Fruit fly (Drosophila melanogaster) whole organism, adult: ENCODE measurements around the gene PIG-C.

Experiments
- CG11617 ChIP-seq: fragments of 200-800 bp; sonication (Bioruptor generic); optimal IDR thresholded peaks from 2 replicates; lab custom pipeline; 2017; ENCODE audit warnings: mild to moderate bottlenecking, missing biosample characterization, missing genetic modification reagents, missing genetic modification characterization
- CG12768 ChIP-seq: fragments of 200-800 bp; sonication (Bioruptor generic); optimal IDR thresholded peaks from 2 replicates; lab custom pipeline; 2017; ENCODE audit warnings: missing biosample characterization, missing genetic modification characterization, mild to moderate bottlenecking, moderate library complexity, missing genetic modification reagents
- CG14711 ChIP-seq: fragments of 200-800 bp; sonication (Bioruptor generic); optimal IDR thresholded peaks from 2 replicates; lab custom pipeline; 2018; ENCODE audit warnings: missing biosample characterization, mild to moderate bottlenecking, missing genetic modification characterization, moderate library complexity
- CG1620 ChIP-seq: fragments of 200-800 bp; sonication (Bioruptor generic); optimal IDR thresholded peaks from 2 replicates; lab custom pipeline; 2016; ENCODE audit warnings: missing biosample characterization, missing genetic modification characterization
- CG33017 ChIP-seq: fragments of 200-800 bp; sonication (Bioruptor generic); optimal IDR thresholded peaks from 2 replicates; lab custom pipeline; 2018; ENCODE audit warnings: missing biosample characterization, mild to moderate bottlenecking, missing genetic modification characterization, moderate library complexity
- CG5204 ChIP-seq: fragments of 200-800 bp; sonication (Bioruptor generic); optimal IDR thresholded peaks from 2 replicates; lab custom pipeline; 2016; ENCODE audit warnings: missing biosample characterization, missing genetic modification characterization
- CG7045 ChIP-seq: fragments of 200-800 bp; sonication (Bioruptor generic); optimal IDR thresholded peaks from 2 replicates; lab custom pipeline; 2017; ENCODE audit warnings: missing biosample characterization, mild to moderate bottlenecking, missing genetic modification characterization
- CG7101 ChIP-seq: fragments of 200-800 bp; sonication (Bioruptor generic); optimal IDR thresholded peaks from 2 replicates; lab custom pipeline; 2018; ENCODE audit warnings: missing biosample characterization, mild to moderate bottlenecking, missing genetic modification characterization, moderate library complexity
- Clk ChIP-seq: fragments of 200-800 bp; sonication (Bioruptor generic); optimal IDR thresholded peaks from 2 replicates; lab custom pipeline; 2017; ENCODE audit warnings: missing biosample characterization, missing genetic modification characterization
- Crg-1 ChIP-seq: fragments of 200-800 bp; sonication (Bioruptor generic); optimal IDR thresholded peaks from 2 replicates; lab custom pipeline; 2016; ENCODE audit warnings: missing biosample characterization, missing genetic modification characterization
- Hr96 ChIP-seq: fragments of 200-800 bp; sonication (Bioruptor generic); optimal IDR thresholded peaks from 2 replicates; lab custom pipeline; 2016; ENCODE audit warnings: missing biosample characterization, missing genetic modification characterization
- Mnt ChIP-seq: fragments of 200-800 bp; sonication (Bioruptor generic); optimal IDR thresholded peaks from 2 replicates; lab custom pipeline; 2016; ENCODE audit warnings: missing biosample characterization, mild to moderate bottlenecking, missing genetic modification characterization
- bab1 ChIP-seq: fragments of 200-800 bp; sonication (Bioruptor generic); optimal IDR thresholded peaks from 3 replicates; lab custom pipeline; 2019; ENCODE audit warnings: missing biosample characterization, mild to moderate bottlenecking, missing genetic modification characterization, moderate library complexity
- cic ChIP-seq: fragments of 200-800 bp; sonication (Bioruptor generic); optimal IDR thresholded peaks from 2 replicates; lab custom pipeline; 2017; ENCODE audit warnings: missing biosample characterization, mild to moderate bottlenecking, missing genetic modification characterization, moderate library complexity
- cnc ChIP-seq, 2 experiments: fragments of >200 bp; optimal IDR thresholded peaks; 2 replicates each; lab custom pipeline; 2017
- kay ChIP-seq: fragments of 200-800 bp; sonication (Bioruptor generic); peaks from one replicate; lab custom pipeline; 2016; ENCODE audit warnings: missing biosample characterization, missing genetic modification characterization, borderline replicate concordance
- ovo ChIP-seq: fragments of 200-800 bp; sonication (Bioruptor generic); optimal IDR thresholded peaks from 2 replicates; lab custom pipeline; 2016; ENCODE audit warnings: missing biosample characterization, missing genetic modification characterization
- pad ChIP-seq: fragments of 200-800 bp; sonication (Bioruptor generic); optimal IDR thresholded peaks from 3 replicates; lab custom pipeline; 2017; ENCODE audit warnings: missing biosample characterization, missing genetic modification characterization, mild to moderate bottlenecking, moderate library complexity, missing genetic modification reagents
- tj ChIP-seq: fragments of 200-800 bp; sonication (Bioruptor generic); optimal IDR thresholded peaks from 3 replicates; lab custom pipeline; 2017; ENCODE audit warnings: missing biosample characterization, mild to moderate bottlenecking, missing genetic modification characterization, moderate library complexity
- toe ChIP-seq: fragments of 200-800 bp; sonication (Bioruptor generic); optimal IDR thresholded peaks from 2 replicates; lab custom pipeline; 2016; ENCODE audit warnings: missing biosample characterization, missing genetic modification characterization

The PIG-C gene

dm6 chr3L:3303534-3304459 is 15.2 kb downstream of the PIG-C start, which contains the start of gene ZnT63C:
TSS of gene ZnT63C (plus strand) at chr3L:3303708.
- TF ChIP-seq CG7101 (tag; lab: Kevin White, UChicago): no peak
- TF ChIP-seq Mnt (GFP tag; lab: Kevin White, UChicago): peak; percentile 88
- no peak for TF ChIP-seq CG1620
- no peak for TF ChIP-seq toe (GFP tag; lab: Kevin White, UChicago)
- peak; percentile 65 for TF ChIP-seq pad
- TF ChIP-seq CG14711 (tag; lab: Kevin White, UChicago): peak; percentile 41
- peak; percentile 64 for TF ChIP-seq kay
- peak; percentile 50 for TF ChIP-seq cic (GFP tag; lab: Kevin White, UChicago)
- TF ChIP-seq Hr96 (GFP tag; lab: Kevin White, UChicago): no peak
- TF ChIP-seq CG7045 (GFP tag; lab: Kevin White, UChicago): peak; percentile 12
- TF ChIP-seq tj (GFP tag; lab: Kevin White, UChicago): peak; percentile 3
- no peak for TF ChIP-seq bab1 (GFP tag; lab: Kevin White, UChicago)
- TF ChIP-seq cnc (optimal IDR thresholded peaks at IDR 0.05; lab: Kevin White, UChicago): peak; percentile 56 to 86
- no peak for TF ChIP-seq Clk (GFP tag; lab: Kevin White, UChicago)
- TF ChIP-seq CG33017 (tag; lab: Kevin White, UChicago): no peak
- no peak for TF ChIP-seq CG12768

dm6 chr3L:3303087-3303526 is 15.9 kb downstream of the PIG-C start, which contains the start of gene CG14968:
TSS of gene CG14968 (minus strand) at chr3L:3303112.
- peak; percentile 92 for TF ChIP-seq CG12768
- TF ChIP-seq tj (GFP tag; lab: Kevin White, UChicago): peak; percentile 56
- TF ChIP-seq ovo (GFP tag; lab: Kevin White, UChicago): peak; percentile 65
- peak; percentile 62 for TF ChIP-seq Mnt (GFP tag; lab: Kevin White, UChicago)
- TF ChIP-seq CG1620: peak; percentile 80
- TF ChIP-seq Hr96 (GFP tag; lab: Kevin White, UChicago): peak; percentile 80
- TF ChIP-seq CG33017 (tag; lab: Kevin White, UChicago): peak; percentile 93
- TF ChIP-seq Clk (GFP tag; lab: Kevin White, UChicago): peak; percentile 86
- peak; percentile 85 for TF ChIP-seq Crg-1 (GFP tag; lab: Kevin White, UChicago)
- peak; percentile 40 for TF ChIP-seq cic (GFP tag; lab: Kevin White, UChicago)
- peak; percentile 96 for TF ChIP-seq bab1 (GFP tag; lab: Kevin White, UChicago)
- TF ChIP-seq cnc (optimal IDR thresholded peaks at IDR 0.05; lab: Kevin White, UChicago): no peak
- peak; percentile 81 for TF ChIP-seq toe (GFP tag; lab: Kevin White, UChicago)
- peak; percentile 85 for TF ChIP-seq CG5204
- TF ChIP-seq CG7045 (GFP tag; lab: Kevin White, UChicago): peak; percentile 90
- peak; percentile 93 for TF ChIP-seq CG14711 (tag; lab: Kevin White, UChicago)
- peak; percentile 89 for TF ChIP-seq CG11617 (GFP tag; lab: Kevin White, UChicago)
- TF ChIP-seq pad: peak; percentile 70
- peak; percentile 94 for TF ChIP-seq kay
- TF ChIP-seq CG7101 (tag; lab: Kevin White, UChicago): peak; percentile 94

dm6 chr3L:3301171-3301738 is 17.8 kb downstream of the PIG-C start:
- TF ChIP-seq ovo (GFP tag; lab: Kevin White, UChicago) (no peak), Crg-1 (GFP tag; lab: Kevin White, UChicago) (peak; percentile 12), cnc (optimal IDR thresholded peaks at IDR 0.05; lab: Kevin White, UChicago) (no peak), cic (GFP tag; lab: Kevin White, UChicago) (peak; percentile 59), CG5204 (peak; percentile 71), CG7101 (tag; lab: Kevin White, UChicago) (peak; percentile 72), pad (peak; percentile 7), kay (peak; percentile 78), CG11617 (GFP tag; lab: Kevin White, UChicago) (peak; percentile 78), CG33017 (tag; lab: Kevin White, UChicago) (peak; percentile 80), tj (GFP tag; lab: Kevin White, UChicago) (peak; percentile 56), bab1 (GFP tag; lab: Kevin White, UChicago) (peak; percentile 0), CG12768 (peak; percentile 49), Mnt (GFP tag; lab: Kevin White, UChicago) (peak; percentile 22), Clk (GFP tag; lab: Kevin White, UChicago) (peak; percentile 23), CG14711 (tag; lab: Kevin White, UChicago) (peak; percentile 69), CG1620 (no peak), toe (GFP tag; lab: Kevin White, UChicago) (peak; percentile 57), CG7045 (GFP tag; lab: Kevin White, UChicago) (peak; percentile 82), Hr96 (GFP tag; lab: Kevin White, UChicago) (peak; percentile 69)

- TF ChIP-seq toe (GFP tag; lab: Kevin White, UChicago) (no peak), Clk (GFP tag; lab: Kevin White, UChicago) (no peak), cnc (optimal IDR thresholded peaks at IDR 0.05; lab: Kevin White, UChicago) (no peak), bab1 (GFP tag; lab: Kevin White, UChicago) (no peak), CG5204 (no peak), CG14711 (tag; lab: Kevin White, UChicago) (no peak)
Measured at dm6 chr3L:3300345-3300744, 18.7 kb downstream of the PIG-C start.

- no peak for TF ChIP-seq Mnt (GFP tag; lab: Kevin White, UChicago)
- no peak for TF ChIP-seq CG33017 (tag; lab: Kevin White, UChicago)
- TF ChIP-seq bab1 (GFP tag; lab: Kevin White, UChicago): no peak
- TF ChIP-seq ovo (GFP tag; lab: Kevin White, UChicago): no peak
- TF ChIP-seq pad: no peak
- no peak for TF ChIP-seq CG7101 (tag; lab: Kevin White, UChicago)
- no peak for TF ChIP-seq cnc (optimal IDR thresholded peaks at IDR 0.05; lab: Kevin White, UChicago)
- TF ChIP-seq Hr96 (GFP tag; lab: Kevin White, UChicago): no peak
- no peak for TF ChIP-seq CG1620
- no peak for TF ChIP-seq CG11617 (GFP tag; lab: Kevin White, UChicago)
- no peak for TF ChIP-seq cic (GFP tag; lab: Kevin White, UChicago)
- no peak for TF ChIP-seq CG5204
- no peak for TF ChIP-seq tj (GFP tag; lab: Kevin White, UChicago)
- TF ChIP-seq CG12768: no peak
- TF ChIP-seq CG14711 (tag; lab: Kevin White, UChicago): no peak
- TF ChIP-seq toe (GFP tag; lab: Kevin White, UChicago): no peak
Measured at dm6 chr3L:3291159-3291558, 27.9 kb downstream of the PIG-C start, which contains the start of gene CG12009. TSS of gene CG12009 (plus strand) at chr3L:3291459.
